Fruit fly (Drosophila melanogaster) whole organism, wandering third instar larva: ENCODE measurements around the gene Sf3a2.

ENCODE experiments used
- Abd-B ChIP-seq: fragments of >200 bp; optimal IDR thresholded peaks from 2 replicates; lab custom pipeline; 2017; ENCODE audit warnings: missing biosample characterization, missing genetic modification characterization
- CG32264 ChIP-seq: fragments of 200-800 bp; sonication (Bioruptor generic); optimal IDR thresholded peaks from 2 replicates; lab custom pipeline; 2016; ENCODE audit warnings: missing biosample characterization, missing genetic modification characterization
- CG9705 ChIP-seq: fragments of 200-800 bp; sonication (Bioruptor generic); optimal IDR thresholded peaks from 2 replicates; lab custom pipeline; 2018; ENCODE audit warnings: missing biosample characterization, mild to moderate bottlenecking, missing genetic modification characterization
- CrebA ChIP-seq: fragments of 200-800 bp; sonication (Bioruptor generic); optimal IDR thresholded peaks from 2 replicates; lab custom pipeline; 2016; ENCODE audit warnings: missing biosample characterization, mild to moderate bottlenecking, missing genetic modification characterization, borderline replicate concordance
- Dfd ChIP-seq: fragments of >200 bp; optimal IDR thresholded peaks from 2 replicates; lab custom pipeline; 2017; ENCODE audit warnings: missing biosample characterization, missing genetic modification characterization
- Dif ChIP-seq: fragments of 200-275, 200-300 bp; sonication (Bioruptor generic); optimal IDR thresholded peaks from 2 replicates; lab custom pipeline; 2018; ENCODE audit warnings: missing biosample characterization, missing genetic modification characterization; ENCODE audit not compliant: partially characterized antibody
- GATAd ChIP-seq: sonication (Bioruptor generic); optimal IDR thresholded peaks from 2 replicates; lab custom pipeline; 2016; ENCODE audit warnings: missing biosample characterization, missing genetic modification characterization
- HLH106 ChIP-seq: fragments of 200-800 bp; optimal IDR thresholded peaks from 3 replicates; lab custom pipeline; 2019; ENCODE audit warnings: missing biosample characterization, mild to moderate bottlenecking, missing genetic modification characterization, moderate library complexity
- Hr78 ChIP-seq: fragments of >200 bp; optimal IDR thresholded peaks from 2 replicates; lab custom pipeline; 2017; ENCODE audit warnings: missing biosample characterization, missing genetic modification characterization
- Hr83 ChIP-seq: fragments of 200-300 bp; sonication (Bioruptor generic); optimal IDR thresholded peaks from 2 replicates; lab custom pipeline; 2016; ENCODE audit warnings: missing biosample characterization, mild to moderate bottlenecking, missing genetic modification characterization, moderate library complexity; ENCODE audit not compliant: poor library complexity, severe bottlenecking
- Jra ChIP-seq: sonication (Bioruptor generic); optimal IDR thresholded peaks from 2 replicates; lab custom pipeline; 2016; ENCODE audit warnings: missing biosample characterization, missing genetic modification characterization
- Mio ChIP-seq: sonication (Bioruptor generic); optimal IDR thresholded peaks from 2 replicates; lab custom pipeline; 2016; ENCODE audit warnings: missing biosample characterization, missing genetic modification characterization
- Myc ChIP-seq: fragments of >200 bp; optimal IDR thresholded peaks from 2 replicates; lab custom pipeline; 2017
- N ChIP-seq: fragments of >200 bp; optimal IDR thresholded peaks from 2 replicates; lab custom pipeline; 2018; ENCODE audit warnings: missing biosample characterization, missing external identifiers, missing genetic modification characterization
- OdsH ChIP-seq: fragments of 200-800 bp; sonication (Bioruptor generic); optimal IDR thresholded peaks from 2 replicates; lab custom pipeline; 2016; ENCODE audit warnings: missing biosample characterization, mild to moderate bottlenecking, missing genetic modification characterization
- Rel ChIP-seq, 2 experiments: fragments of 200-800 bp; sonication (Bioruptor generic) in 1 of 2; optimal IDR thresholded peaks; 2 replicates in 1 of 2; 3 replicates in 1 of 2; lab custom pipeline; 2016 to 2019; ENCODE audit warnings: mild to moderate bottlenecking in 2 of 2, missing biosample characterization in 2 of 2, missing genetic modification characterization in 2 of 2, moderate library complexity in 1 of 2
- Sp1 ChIP-seq: fragments of 200-800 bp; sonication (Bioruptor generic); optimal IDR thresholded peaks from 3 replicates; lab custom pipeline; 2019; ENCODE audit warnings: missing biosample characterization, mild to moderate bottlenecking, missing genetic modification characterization, moderate library complexity
- Vsx2 ChIP-seq: fragments of 200-300, 225-300 bp; sonication (Bioruptor generic); optimal IDR thresholded peaks from 2 replicates; lab custom pipeline; 2018; ENCODE audit warnings: missing biosample characterization, missing genetic modification characterization; ENCODE audit not compliant: partially characterized antibody
- br ChIP-seq: fragments of 200-800 bp; sonication (Bioruptor generic); optimal IDR thresholded peaks from 2 replicates; lab custom pipeline; 2016; ENCODE audit warnings: missing biosample characterization, missing genetic modification characterization
- brk ChIP-seq: fragments of 200-800 bp; sonication (Bioruptor generic); optimal IDR thresholded peaks from 2 replicates; lab custom pipeline; 2016; ENCODE audit warnings: missing biosample characterization, mild to moderate bottlenecking, missing genetic modification characterization
- dl ChIP-seq, 2 experiments: fragments of 175-275, 200-275 bp in 1 of 2; fragments of 200-275 bp in 1 of 2; sonication (Bioruptor generic); optimal IDR thresholded peaks; lab custom pipeline; 2018; ENCODE audit warnings: mild to moderate bottlenecking in 2 of 2, missing biosample characterization in 2 of 2, missing genetic modification characterization in 2 of 2, moderate library complexity in 2 of 2; ENCODE audit not compliant: partially characterized antibody in 2 of 2, insufficient read depth in 1 of 2
- dmrt93B ChIP-seq: fragments of 200-800 bp; sonication (Bioruptor generic); optimal IDR thresholded peaks from 2 replicates; lab custom pipeline; 2018; ENCODE audit warnings: missing biosample characterization, mild to moderate bottlenecking, missing genetic modification characterization
- dsf ChIP-seq: sonication (Bioruptor generic); optimal IDR thresholded peaks from 2 replicates; lab custom pipeline; 2016; ENCODE audit warnings: missing biosample characterization, missing genetic modification characterization, borderline replicate concordance
- ey ChIP-seq: fragments of 200-800 bp; sonication (Bioruptor generic); optimal IDR thresholded peaks from 2 replicates; lab custom pipeline; 2016; ENCODE audit warnings: missing biosample characterization, missing genetic modification characterization
- foxo ChIP-seq, 2 experiments: fragments of 200-800 bp; sonication (Bioruptor generic); optimal IDR thresholded peaks; 2 replicates in 1 of 2; 3 replicates in 1 of 2; lab custom pipeline; 2016 to 2017; ENCODE audit warnings: missing biosample characterization in 2 of 2, missing genetic modification characterization in 2 of 2
- fru ChIP-seq: fragments of 200-800 bp; sonication (Bioruptor generic); optimal IDR thresholded peaks from 3 replicates; lab custom pipeline; 2016; ENCODE audit warnings: missing biosample characterization, mild to moderate bottlenecking, missing genetic modification characterization
- h ChIP-seq: fragments of 200-800 bp; sonication (Bioruptor generic); optimal IDR thresholded peaks from 3 replicates; lab custom pipeline; 2016; ENCODE audit warnings: missing biosample characterization, mild to moderate bottlenecking, missing genetic modification characterization
- jim ChIP-seq: fragments of 175-275, 200-325 bp; sonication (Bioruptor generic); optimal IDR thresholded peaks from 2 replicates; lab custom pipeline; 2016; ENCODE audit warnings: missing biosample characterization, mild to moderate bottlenecking, missing genetic modification characterization
- lola ChIP-seq: fragments of >200 bp; optimal IDR thresholded peaks from 2 replicates; lab custom pipeline; 2017; ENCODE audit warnings: missing biosample characterization, missing genetic modification characterization
- psq ChIP-seq: fragments of 200-800 bp; sonication (Bioruptor generic); optimal IDR thresholded peaks from 3 replicates; lab custom pipeline; 2017; ENCODE audit warnings: missing biosample characterization, mild to moderate bottlenecking, missing genetic modification characterization, moderate library complexity
- sage ChIP-seq: fragments of 200-800 bp; sonication (Bioruptor generic); optimal IDR thresholded peaks from 2 replicates; lab custom pipeline; 2016; ENCODE audit warnings: missing biosample characterization, mild to moderate bottlenecking, missing genetic modification characterization
- sv ChIP-seq: fragments of 200-800 bp; sonication (Bioruptor generic); optimal IDR thresholded peaks from 3 replicates; lab custom pipeline; 2016; ENCODE audit warnings: missing biosample characterization, missing genetic modification characterization
- tai ChIP-seq: sonication (Bioruptor generic); optimal IDR thresholded peaks from 2 replicates; lab custom pipeline; 2016; ENCODE audit warnings: missing biosample characterization, missing genetic modification characterization
- usp ChIP-seq: fragments of >200 bp; optimal IDR thresholded peaks from 2 replicates; lab custom pipeline; 2017; ENCODE audit warnings: missing biosample characterization, missing genetic modification characterization
- woc ChIP-seq: sonication (Bioruptor generic); optimal IDR thresholded peaks from 2 replicates; lab custom pipeline; 2016; ENCODE audit warnings: missing biosample characterization, mild to moderate bottlenecking, missing genetic modification characterization

Sf3a2 gene

dm6 chr3L:12798795-12799311, 15.0 kb downstream of the Sf3a2 start:
- TF ChIP-seq psq (GFP tag; lab: Kevin White, UChicago) (peak; percentile 20), dsf (GFP tag; lab: Kevin White, UChicago) (no peak), fru (GFP tag; lab: Kevin White, UChicago) (peak; percentile 54), h (GFP tag; lab: Kevin White, UChicago) (peak; percentile 16), Sp1 (GFP tag; lab: Kevin White, UChicago) (peak; percentile 3), dmrt93B (GFP tag; lab: Kevin White, UChicago) (no peak), br (GFP tag; lab: Kevin White, UChicago) (peak; percentile 8), usp (GFP tag; lab: Kevin White, UChicago) (no peak)
- TF ChIP-seq, all 38 proteins: peak for 5

- no peak for TF ChIP-seq psq (GFP tag; lab: Kevin White, UChicago)
- TF ChIP-seq foxo (GFP tag; optimal IDR thresholded peaks at IDR 0.05; lab: Kevin White, UChicago), result no peak
- no peak for TF ChIP-seq dmrt93B (GFP tag; lab: Kevin White, UChicago)
- TF ChIP-seq N (GFP tag; lab: Kevin White, UChicago), result no peak
- TF ChIP-seq Vsx2 (GFP tag; lab: Kevin White, UChicago), result no peak
- TF ChIP-seq Myc (lab: Kevin White, UChicago), result no peak
- no peak for TF ChIP-seq tai (GFP tag; lab: Kevin White, UChicago)
- TF ChIP-seq sage (GFP tag; lab: Kevin White, UChicago), result no peak
- no peak for TF ChIP-seq usp (GFP tag; lab: Kevin White, UChicago)
- no peak for TF ChIP-seq woc (GFP tag; lab: Kevin White, UChicago)
- TF ChIP-seq h (GFP tag; lab: Kevin White, UChicago), result no peak
- TF ChIP-seq Hr78 (GFP tag; lab: Kevin White, UChicago), result no peak
- TF ChIP-seq dsf (GFP tag; lab: Kevin White, UChicago), result no peak
- TF ChIP-seq, all 38 proteins: peak for 0
Measured at dm6 chr3L:12796077-12796641, 17.7 kb downstream of the Sf3a2 start.

dm6 chr3L:12794532-12794931, 19.3 kb downstream of the Sf3a2 start:
- no peak for TF ChIP-seq brk (GFP tag; lab: Kevin White, UChicago)
- no peak for TF ChIP-seq Hr83 (GFP tag; lab: Kevin White, UChicago)
- TF ChIP-seq br (GFP tag; lab: Kevin White, UChicago), result no peak
- no peak for TF ChIP-seq N (GFP tag; lab: Kevin White, UChicago)
- no peak for TF ChIP-seq dl (GFP tag; optimal IDR thresholded peaks at IDR 0.05; lab: Kevin White, UChicago; ENCODE audit: insufficient read depth in 1 of 2, partially characterized antibody in 2 of 2)
- TF ChIP-seq Hr78 (GFP tag; lab: Kevin White, UChicago), result no peak
- TF ChIP-seq HLH106, result no peak
- no peak for TF ChIP-seq GATAd (GFP tag; lab: Kevin White, UChicago)
- no peak for TF ChIP-seq lola (GFP tag; lab: Kevin White, UChicago)
- no peak for TF ChIP-seq usp (GFP tag; lab: Kevin White, UChicago)

- TF ChIP-seq CG32264 (peak; percentile 47), Vsx2 (GFP tag; lab: Kevin White, UChicago) (no peak), dmrt93B (GFP tag; lab: Kevin White, UChicago) (no peak), sage (GFP tag; lab: Kevin White, UChicago) (peak; percentile 14), Mio (no peak), Abd-B (no peak), Jra (GFP tag; lab: Kevin White, UChicago) (peak; percentile 66), CG9705 (GFP tag; lab: Kevin White, UChicago) (peak; percentile 75), lola (GFP tag; lab: Kevin White, UChicago) (no peak), brk (GFP tag; lab: Kevin White, UChicago) (peak; percentile 56), GATAd (GFP tag; lab: Kevin White, UChicago) (peak; percentile 20), tai (GFP tag; lab: Kevin White, UChicago) (peak; percentile 62), fru (GFP tag; lab: Kevin White, UChicago) (peak; percentile 91), usp (GFP tag; lab: Kevin White, UChicago) (no peak), HLH106 (peak; percentile 92), br (GFP tag; lab: Kevin White, UChicago) (peak; percentile 82), Myc (lab: Kevin White, UChicago) (no peak), woc (GFP tag; lab: Kevin White, UChicago) (peak; percentile 93), Rel (GFP tag; optimal IDR thresholded peaks at IDR 0.05; lab: Kevin White, UChicago) (peak; percentile 52), Rel (tag; optimal IDR thresholded peaks at IDR 0.05; lab: Kevin White, UChicago) (peak; percentile 74), sv (GFP tag; lab: Kevin White, UChicago) (peak; percentile 44), jim (GFP tag; lab: Kevin White, UChicago) (no peak), Hr78 (GFP tag; lab: Kevin White, UChicago) (no peak), N (GFP tag; lab: Kevin White, UChicago) (no peak), Sp1 (GFP tag; lab: Kevin White, UChicago) (peak; percentile 93), OdsH (GFP tag; lab: Kevin White, UChicago) (peak; percentile 85), h (GFP tag; lab: Kevin White, UChicago) (peak; percentile 90), ey (GFP tag; lab: Kevin White, UChicago) (peak; percentile 86), Hr83 (GFP tag; lab: Kevin White, UChicago) (no peak), dsf (GFP tag; lab: Kevin White, UChicago) (peak; percentile 37), CrebA (GFP tag; lab: Kevin White, UChicago) (no peak), Dfd (GFP tag; lab: Kevin White, UChicago) (no peak), Dif (GFP tag; lab: Kevin White, UChicago) (no peak), foxo (GFP tag; optimal IDR thresholded peaks at IDR 0.05; lab: Kevin White, UChicago) (peak in 1 of 2 experiments; percentile 90), psq (GFP tag; lab: Kevin White, UChicago) (peak; percentile 83)
Measured at dm6 chr3L:12792933-12793448, 20.8 kb downstream of the Sf3a2 start.
